Fruit fly (Drosophila melanogaster) Kc167 (cell line): ENCODE measurements around the gene Rab9.

Experiments
- Myc ChIP-seq: fragments of >200 bp; optimal IDR thresholded peaks from 2 replicates; lab custom pipeline; 2017; ENCODE audit warnings: missing external identifiers
- Sin3A ChIP-seq: fragments of >200 bp; optimal IDR thresholded peaks from 2 replicates; lab custom pipeline; 2018; ENCODE audit warnings: missing external identifiers
- h ChIP-seq: fragments of >200 bp; optimal IDR thresholded peaks from 3 replicates; lab custom pipeline; 2018; ENCODE audit warnings: missing external identifiers
- insv ChIP-seq: fragments of >200 bp; optimal IDR thresholded peaks from 3 replicates; lab custom pipeline; 2018; ENCODE audit warnings: missing external identifiers
- psq ChIP-seq: fragments of >200 bp; optimal IDR thresholded peaks from 2 replicates; lab custom pipeline; 2017; ENCODE audit warnings: missing external identifiers
- ttk ChIP-seq: sonication (Bioruptor generic); optimal IDR thresholded peaks from 2 replicates; lab custom pipeline; 2017; ENCODE audit warnings: missing external identifiers

- TF ChIP-seq psq (no peak), h (lab: Kevin White, UChicago) (no peak), Sin3A (lab: Kevin White, UChicago) (no peak), Myc (lab: Kevin White, UChicago) (no peak), ttk (no peak), insv (no peak)
These were observed 26.6 kb upstream of the Rab9 start for dm6 chr2L:19405685-19406357.
